Worm (Caenorhabditis elegans): ENCODE data around the gene srh-289.

srh-289 gene

ce11 chrV:17784363-17784762 is 9.5 kb downstream of the srh-289 start:
- TF ChIP-seq snpc-4 (tag; optimal IDR thresholded peaks at IDR 0.05) (no peak), ama-1 (optimal IDR thresholded peaks at IDR 0.05) (no peak), nhr-77 (tag; optimal IDR thresholded peaks at IDR 0.05) (no peak), nhr-67 (tag; optimal IDR thresholded peaks at IDR 0.05) (no peak), nhr-23 (tag; optimal IDR thresholded peaks at IDR 0.05) (no peak), elt-2 (tag; optimal IDR thresholded peaks at IDR 0.05) (no peak), nhr-11 (tag; optimal IDR thresholded peaks at IDR 0.05) (no peak), nhr-12 (tag; optimal IDR thresholded peaks at IDR 0.05) (no peak), ceh-28 (tag; optimal IDR thresholded peaks at IDR 0.05) (no peak), nfya-1 (tag; optimal IDR thresholded peaks at IDR 0.05; ENCODE audit: insufficient read depth) (no peak)

- TF ChIP-seq nhr-67 (tag; optimal IDR thresholded peaks at IDR 0.05) (no peak), ceh-28 (tag; optimal IDR thresholded peaks at IDR 0.05) (no peak), fos-1 (tag; optimal IDR thresholded peaks at IDR 0.05) (no peak), ceh-9 (tag; optimal IDR thresholded peaks at IDR 0.05) (no peak), egl-5 (tag; optimal IDR thresholded peaks at IDR 0.05) (no peak), tbx-2 (tag; optimal IDR thresholded peaks at IDR 0.05) (no peak), nfya-1 (tag; optimal IDR thresholded peaks at IDR 0.05; ENCODE audit: insufficient read depth) (no peak), elt-2 (tag; optimal IDR thresholded peaks at IDR 0.05) (no peak), ztf-4 (tag; optimal IDR thresholded peaks at IDR 0.05) (no peak), mml-1 (tag; optimal IDR thresholded peaks at IDR 0.05) (no peak), fkh-10 (GFP tag; optimal IDR thresholded peaks at IDR 0.05) (no peak), lsy-12 (tag; optimal IDR thresholded peaks at IDR 0.05) (no peak), ama-1 (optimal IDR thresholded peaks at IDR 0.05) (no peak)
Observed at ce11 chrV:17783542-17783941, 10.3 kb downstream of the srh-289 start, which contains the start of gene srab-12. TSS of gene srab-12 (minus strand) at chrV:17783642.

- TF ChIP-seq pqm-1 (tag; optimal IDR thresholded peaks at IDR 0.05) (peak; percentile 5), unc-39 (tag; optimal IDR thresholded peaks at IDR 0.05) (no peak), nhr-11 (tag; optimal IDR thresholded peaks at IDR 0.05) (no peak), sea-2 (GFP tag; optimal IDR thresholded peaks at IDR 0.05) (no peak), unc-62 (GFP tag; optimal IDR thresholded peaks at IDR 0.05) (no peak), lsy-12 (tag; optimal IDR thresholded peaks at IDR 0.05) (no peak), jun-1 (tag; optimal IDR thresholded peaks at IDR 0.05) (no peak), pha-4 (tag; optimal IDR thresholded peaks at IDR 0.05) (peak; percentile 1), ztf-11 (tag; optimal IDR thresholded peaks at IDR 0.05) (no peak), elt-2 (tag; optimal IDR thresholded peaks at IDR 0.05) (peak; percentile 81), nhr-28 (tag; optimal IDR thresholded peaks at IDR 0.05) (no peak)
Observed at ce11 chrV:17780285-17780684, 13.6 kb downstream of the srh-289 start.

ce11 chrV:17777624-17778023 is 16.3 kb downstream of the srh-289 start, which contains the start of gene C47A10.12:
TSS of gene C47A10.12 (plus strand) at chrV:17777924.
- TF ChIP-seq unc-62 (GFP tag; optimal IDR thresholded peaks at IDR 0.05) (no peak), nhr-67 (tag; optimal IDR thresholded peaks at IDR 0.05) (no peak), jun-1 (tag; optimal IDR thresholded peaks at IDR 0.05) (no peak), ama-1 (optimal IDR thresholded peaks at IDR 0.05) (no peak), lin-39 (tag; optimal IDR thresholded peaks at IDR 0.05) (no peak), mml-1 (tag; optimal IDR thresholded peaks at IDR 0.05) (no peak), elt-2 (tag; optimal IDR thresholded peaks at IDR 0.05) (no peak), snpc-4 (tag; optimal IDR thresholded peaks at IDR 0.05) (no peak), unc-39 (tag; optimal IDR thresholded peaks at IDR 0.05) (no peak), elt-3 (tag; optimal IDR thresholded peaks at IDR 0.05) (no peak)

ce11 chrV:17777127-17777526 is 16.8 kb downstream of the srh-289 start, which contains the start of gene ddo-1:
TSS of gene ddo-1 (minus strand) at chrV:17777227.
- TF ChIP-seq ama-1 (optimal IDR thresholded peaks at IDR 0.05), result no peak

ce11 chrV:17773108-17773507 is 20.8 kb downstream of the srh-289 start, which contains the start of gene sre-21:
TSS of gene sre-21 (minus strand) at chrV:17773208.
- TF ChIP-seq mdl-1 (tag; optimal IDR thresholded peaks at IDR 0.05) (no peak), nhr-11 (tag; optimal IDR thresholded peaks at IDR 0.05) (no peak), elt-2 (tag; optimal IDR thresholded peaks at IDR 0.05) (no peak), egl-27 (tag; optimal IDR thresholded peaks at IDR 0.05) (no peak), nhr-43 (tag; optimal IDR thresholded peaks at IDR 0.05; ENCODE audit: poor library complexity, severe bottlenecking) (no peak)

Measured in whole organism, L3 larva.